Fruit fly (Drosophila melanogaster): Measurements from ENCODE around the gene Setd3.
A peak's percentile ranks its signal among the peaks of the same experiment; 100 is the strongest.

DNA sequence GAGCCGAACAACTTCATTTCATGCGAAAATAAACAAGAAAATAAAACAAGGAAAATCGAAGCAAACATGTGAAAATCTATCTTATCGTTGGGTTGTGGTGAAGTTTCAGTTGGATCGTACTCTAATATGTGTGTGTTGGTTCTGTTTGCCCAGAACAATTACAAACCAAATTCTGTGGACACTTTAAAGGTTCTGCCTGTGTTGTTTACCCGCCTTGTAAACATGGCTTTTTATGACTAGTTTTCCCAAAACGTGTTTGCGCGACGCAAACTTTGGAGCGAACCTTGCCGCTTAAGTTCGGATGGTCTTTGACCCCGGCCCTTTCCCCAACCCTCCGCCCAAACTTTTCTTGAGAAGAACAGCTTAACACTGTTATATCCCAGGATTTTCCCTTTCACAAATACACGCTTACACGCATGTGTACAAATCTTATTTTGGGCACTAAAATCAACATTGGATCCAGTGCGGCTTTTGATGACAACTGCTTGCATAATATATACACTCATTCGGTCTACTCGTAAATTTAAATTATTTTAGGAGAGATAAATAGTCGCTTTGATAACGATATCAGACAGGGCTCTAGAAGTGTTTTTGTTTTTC lies 35.7 kb upstream of the Setd3 start:
- TF ChIP-seq CG4617 (GFP tag; optimal IDR thresholded peaks at IDR 0.05; ENCODE audit: borderline replicate concordance) (peak; percentile 58), TFAM (GFP tag; optimal IDR thresholded peaks at IDR 0.05) (peak; percentile 64), CG7839 (tag; optimal IDR thresholded peaks at IDR 0.05) (peak; percentile 64), run (tag; optimal IDR thresholded peaks at IDR 0.05) (peak; percentile 48), tup (GFP tag; optimal IDR thresholded peaks at IDR 0.05) (peak; percentile 92), CG6689 (GFP tag; IDR thresholded peaks at IDR 0.05) (peak; percentile 68), hkb (optimal IDR thresholded peaks at IDR 0.05) (no peak), hkb (GFP tag; IDR thresholded peaks at IDR 0.05) (peak; percentile 86)
